Worm (Caenorhabditis elegans): ENCODE measurements around the gene rab-35.

DNA sequence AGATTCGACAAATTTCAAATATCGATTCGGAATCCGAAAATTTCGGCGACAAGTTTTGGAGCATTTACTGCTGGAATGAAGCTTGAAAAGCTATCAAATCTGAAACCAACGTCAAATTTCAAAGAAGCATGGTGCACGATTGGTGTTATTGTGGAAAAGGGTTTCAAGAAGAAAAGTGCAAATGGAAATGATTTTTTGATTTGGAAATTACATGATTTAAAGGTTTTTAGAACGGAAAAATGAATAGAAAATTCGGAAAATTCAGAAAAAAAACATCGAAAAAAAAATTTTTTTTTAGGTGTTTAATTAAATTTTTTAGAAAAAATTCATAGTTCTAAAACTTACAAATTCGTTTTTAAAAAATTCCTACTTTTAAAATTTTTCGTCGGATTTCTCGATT, 6.8 kb upstream of the rab-35 start, which contains the start of gene teg-1:
- TF ChIP-seq tlp-1 (tag; optimal IDR thresholded peaks at IDR 0.05) (no peak), pag-3 (tag; optimal IDR thresholded peaks at IDR 0.05; ENCODE audit: borderline replicate concordance, insufficient read depth) (no peak), nhr-28 (tag; optimal IDR thresholded peaks at IDR 0.05) (no peak), egl-13 (tag; optimal IDR thresholded peaks at IDR 0.05) (no peak), nhr-12 (tag; optimal IDR thresholded peaks at IDR 0.05) (no peak), lin-39 (tag; optimal IDR thresholded peaks at IDR 0.05) (no peak), nhr-19 (GFP tag; conservative IDR thresholded peaks at IDR 0.05) (no peak), unc-98 (GFP tag; IDR thresholded peaks at IDR 0.05) (no peak), fos-1 (tag; optimal IDR thresholded peaks at IDR 0.05) (no peak)
